Worm (Caenorhabditis elegans): ENCODE measurements around the gene H01M10.2.
A peak's percentile ranks its signal among the peaks of the same experiment; 100 is the strongest.

The H01M10.2 gene

DNA sequence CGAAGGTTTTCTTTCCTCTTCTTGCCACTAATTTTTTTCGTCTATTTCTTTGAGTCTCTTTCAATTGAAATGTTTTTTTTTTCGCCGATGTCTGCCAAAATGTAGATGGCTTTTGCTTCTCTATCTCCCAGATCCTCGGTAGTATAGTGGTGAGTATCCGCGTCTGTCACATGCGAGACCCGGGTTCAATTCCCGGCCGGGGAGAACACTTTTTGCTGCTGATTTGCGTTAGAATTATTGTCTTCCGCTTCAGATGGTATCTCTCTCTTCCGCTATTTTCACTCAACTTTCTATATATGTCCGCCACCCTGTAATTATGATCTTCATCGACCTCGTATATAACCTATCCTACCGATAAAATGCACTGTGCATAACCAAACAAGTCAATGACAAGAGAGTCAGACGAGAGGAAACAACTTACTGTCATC, 32.1 kb downstream of the H01M10.2 start (continued):
- TF ChIP-seq madf-10 (tag; optimal IDR thresholded peaks at IDR 0.05), result peak; percentile 68
- TF ChIP-seq B0261.1 (tag; optimal IDR thresholded peaks at IDR 0.05), result peak; percentile 96
- TF ChIP-seq ets-4 (GFP tag; optimal IDR thresholded peaks at IDR 0.05), result no peak
- peak; percentile 85 for TF ChIP-seq chd-7 (tag; optimal IDR thresholded peaks at IDR 0.05)
- TF ChIP-seq attf-5 (GFP tag; optimal IDR thresholded peaks at IDR 0.05), result peak; percentile 62
- no peak for TF ChIP-seq akir-1 (GFP tag; optimal IDR thresholded peaks at IDR 0.05)
- TF ChIP-seq B0035.1 (tag; optimal IDR thresholded peaks at IDR 0.05), result peak; percentile 76
- no peak for TF ChIP-seq ceh-91 (GFP tag; IDR thresholded peaks at IDR 0.05)
- peak; percentile 61 for TF ChIP-seq rcor-1 (GFP tag; IDR thresholded peaks at IDR 0.05)
- TF ChIP-seq unc-62 (GFP tag; optimal IDR thresholded peaks at IDR 0.05), result peak; percentile 13
- peak; percentile 70 for TF ChIP-seq hlh-12 (tag; optimal IDR thresholded peaks at IDR 0.05)
- TF ChIP-seq mxl-1 (tag; optimal IDR thresholded peaks at IDR 0.05), result peak; percentile 77
- TF ChIP-seq lir-1 (GFP tag; conservative IDR thresholded peaks at IDR 0.05), result peak; percentile 54; the same call in 1 of the 2 replicates
- TF ChIP-seq nhr-90 (tag; optimal IDR thresholded peaks at IDR 0.05), result peak; percentile 90
- TF ChIP-seq lin-54 (GFP tag; optimal IDR thresholded peaks at IDR 0.05), result peak; percentile 51
- peak; percentile 93 for TF ChIP-seq lin-26 (GFP tag; IDR thresholded peaks at IDR 0.05)
- TF ChIP-seq ceh-40 (GFP tag; IDR thresholded peaks at IDR 0.05), result peak; percentile 85
- TF ChIP-seq lsy-27 (tag; optimal IDR thresholded peaks at IDR 0.05; ENCODE audit: borderline replicate concordance, insufficient read depth), result no peak
- TF ChIP-seq mel-28 (tag; optimal IDR thresholded peaks at IDR 0.05; ENCODE audit: borderline replicate concordance), result no peak
- TF ChIP-seq sptf-2 (GFP tag; optimal IDR thresholded peaks at IDR 0.05), result no peak
- peak; percentile 45 for TF ChIP-seq nhr-80 (tag; optimal IDR thresholded peaks at IDR 0.05)
- peak; percentile 75 for TF ChIP-seq ztf-3 (GFP tag; optimal IDR thresholded peaks at IDR 0.05)
- TF ChIP-seq tbx-9 (tag; optimal IDR thresholded peaks at IDR 0.05; ENCODE audit: borderline replicate concordance), result no peak
- TF ChIP-seq attf-3 (GFP tag; conservative IDR thresholded peaks at IDR 0.05), result no peak
- TF ChIP-seq mes-4 (tag; optimal IDR thresholded peaks at IDR 0.05), result peak; percentile 30
- TF ChIP-seq gei-17 (GFP tag; optimal IDR thresholded peaks at IDR 0.05), result no peak
- TF ChIP-seq Y67H2A.10 (GFP tag; conservative IDR thresholded peaks at IDR 0.05), result no peak
- no peak for TF ChIP-seq C17E4.6 (GFP tag; IDR thresholded peaks at IDR 0.05)
- peak; percentile 98 for TF ChIP-seq tbp1 (GFP tag; optimal IDR thresholded peaks at IDR 0.05)
- peak; percentile 77 for TF ChIP-seq ekl-4 (GFP tag; IDR thresholded peaks at IDR 0.05)
- TF ChIP-seq somi-1 (GFP tag; optimal IDR thresholded peaks at IDR 0.05), result peak; percentile 6
- no peak for TF ChIP-seq madf-8 (GFP tag; conservative IDR thresholded peaks at IDR 0.05)
- no peak for TF ChIP-seq hlh-26 (GFP tag; conservative IDR thresholded peaks at IDR 0.05)
- TF ChIP-seq mcd-1 (GFP tag; IDR thresholded peaks at IDR 0.05), result 0 out of 2 replicates have a peak, but pooled peaks have one; percentile 46
- no peak for TF ChIP-seq F57A8.1 (GFP tag; optimal IDR thresholded peaks at IDR 0.05)
- TF ChIP-seq madf-3 (GFP tag; IDR thresholded peaks at IDR 0.05), result peak; percentile 85
- TF ChIP-seq D2030.7 (GFP tag; IDR thresholded peaks at IDR 0.05), result peak; percentile 58; the same call in 1 of the 2 replicates
- no peak for TF ChIP-seq Y95B8A.8 (GFP tag; IDR thresholded peaks at IDR 0.05)
- TF ChIP-seq egl-18 (GFP tag; IDR thresholded peaks at IDR 0.05), result no peak
- TF ChIP-seq xnd-1 (tag; optimal IDR thresholded peaks at IDR 0.05), result no peak
- peak; percentile 92 for TF ChIP-seq ZK185.1 (tag; optimal IDR thresholded peaks at IDR 0.05; ENCODE audit: poor library complexity, severe bottlenecking)
- TF ChIP-seq efl-1 (GFP tag; optimal IDR thresholded peaks at IDR 0.05), result no peak
- TF ChIP-seq Y53F4B.3 (GFP tag; IDR thresholded peaks at IDR 0.05), result no peak
- TF ChIP-seq F37B4.10 (GFP tag; IDR thresholded peaks at IDR 0.05), result no peak
- TF ChIP-seq die-1 (tag; optimal IDR thresholded peaks at IDR 0.05), result peak; percentile 94
- TF ChIP-seq ama-1 (optimal IDR thresholded peaks at IDR 0.05), result no peak
- peak; percentile 80 to 82 for TF ChIP-seq ama-1 (GFP tag; optimal IDR thresholded peaks at IDR 0.05)
- TF ChIP-seq C06A6.2 (GFP tag; conservative IDR thresholded peaks at IDR 0.05), result no peak; the same call in 1 of the 2 replicates
- TF ChIP-seq snpc-4 (GFP tag; optimal IDR thresholded peaks at IDR 0.05), result peak; percentile 44
- TF ChIP-seq snpc-4 (tag; optimal IDR thresholded peaks at IDR 0.05), result peak; percentile 56 to 82 (median 69)
